Worm (Caenorhabditis elegans): ENCODE data around the gene C09G4.4.

DNA sequence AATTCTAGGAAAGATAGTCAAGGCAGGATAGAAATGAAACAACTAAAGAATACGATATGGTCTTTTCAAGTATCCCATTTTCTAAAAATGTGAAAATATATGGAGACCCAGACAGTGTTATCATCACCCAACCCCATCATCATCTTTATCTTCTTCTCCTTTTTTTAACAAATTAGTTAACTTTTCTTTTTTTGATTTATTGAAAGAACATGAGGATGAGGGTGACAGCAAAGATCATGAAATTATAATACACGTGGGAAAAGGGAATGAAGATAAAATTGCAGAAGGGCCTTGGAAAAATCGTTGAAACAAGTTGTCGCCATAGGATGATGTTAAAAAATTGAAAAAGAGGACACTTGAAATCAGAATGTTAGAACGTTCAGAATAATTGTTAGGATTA, 48.6 kb upstream of the C09G4.4 start:
- TF ChIP-seq W03F9.2 (tag; optimal IDR thresholded peaks at IDR 0.05) (no peak), him-1 (tag; optimal IDR thresholded peaks at IDR 0.05) (no peak)
